Fruit fly (Drosophila melanogaster): ENCODE results near the gene Sfp24Bc.

Gene Sfp24Bc

dm6 chr2L:3699895-3700294, 29.5 kb upstream of the Sfp24Bc start, which contains the start of gene CG42465:
Gene CG42465, plus strand, starts transcription at chr2L:3700195.
- no peak for TF ChIP-seq EcR (GFP tag; optimal IDR thresholded peaks at IDR 0.05)
- TF ChIP-seq D1 (tag; optimal IDR thresholded peaks at IDR 0.05) = no peak
- no peak for TF ChIP-seq CG4496 (GFP tag; IDR thresholded peaks at IDR 0.05)
- TF ChIP-seq CG12605 (GFP tag; IDR thresholded peaks at IDR 0.05) = no peak
- no peak for TF ChIP-seq CG32121 (GFP tag; IDR thresholded peaks at IDR 0.05)
- no peak for TF ChIP-seq CG10348 (GFP tag; IDR thresholded peaks at IDR 0.05)
- TF ChIP-seq CG15710 (tag; optimal IDR thresholded peaks at IDR 0.05) = no peak
- TF ChIP-seq CG9948 (tag; optimal IDR thresholded peaks at IDR 0.05) = no peak
- no peak for TF ChIP-seq CG8159 (tag; optimal IDR thresholded peaks at IDR 0.05)
- no peak for TF ChIP-seq fd96Ca (GFP tag; IDR thresholded peaks at IDR 0.05)
- no peak for TF ChIP-seq Snoo (tag; optimal IDR thresholded peaks at IDR 0.05)
- no peak for TF ChIP-seq Pif1B (GFP tag; optimal IDR thresholded peaks at IDR 0.05)
- TF ChIP-seq Ets98B (GFP tag; IDR thresholded peaks at IDR 0.05) = no peak

DNA sequence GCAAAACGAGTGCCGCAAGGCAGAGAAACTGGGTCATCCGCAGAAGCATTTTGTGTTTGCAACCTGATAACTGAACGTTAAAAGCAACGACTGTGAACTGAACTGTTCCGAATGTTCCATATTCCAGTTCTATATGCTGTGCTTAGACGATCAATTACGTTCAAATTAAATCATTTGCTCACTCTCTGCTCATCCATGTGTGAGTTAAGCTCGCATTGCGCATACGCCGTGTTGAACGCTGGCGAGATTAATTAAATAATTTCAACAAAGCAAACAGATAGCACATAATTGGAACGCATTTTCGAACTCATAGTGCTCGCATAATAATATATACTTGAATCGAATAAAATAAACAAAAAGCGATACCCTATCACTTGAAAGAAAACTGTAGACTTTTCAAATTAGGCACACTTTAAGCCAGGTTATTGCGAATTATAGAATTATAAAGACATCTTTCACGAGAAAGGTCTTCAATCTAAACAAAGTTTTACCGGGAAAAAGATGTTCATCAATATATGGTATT, 28.7 kb upstream of the Sfp24Bc start, which contains the start of the genes CG10031 and CG42464:
Gene CG10031, minus strand, starts transcription at position 101 of the 523 bp plus-strand sequence.
Gene CG42464, plus strand, starts transcription at position 473 of the 523 bp plus-strand sequence.
- TF ChIP-seq CG10348 (GFP tag; IDR thresholded peaks at IDR 0.05) = no peak
- TF ChIP-seq CG4496 (GFP tag; IDR thresholded peaks at IDR 0.05) = no peak
- TF ChIP-seq D1 (tag; optimal IDR thresholded peaks at IDR 0.05) = no peak
- no peak for TF ChIP-seq rn (GFP tag; IDR thresholded peaks at IDR 0.05)
- no peak for TF ChIP-seq CG15710 (tag; optimal IDR thresholded peaks at IDR 0.05)
- TF ChIP-seq CG9948 (tag; optimal IDR thresholded peaks at IDR 0.05) = no peak
- no peak for TF ChIP-seq Ets98B (GFP tag; IDR thresholded peaks at IDR 0.05)
- no peak for TF ChIP-seq gl (tag; optimal IDR thresholded peaks at IDR 0.05)
- TF ChIP-seq Pif1B (GFP tag; optimal IDR thresholded peaks at IDR 0.05) = no peak
- TF ChIP-seq fd96Ca (GFP tag; IDR thresholded peaks at IDR 0.05) = no peak
- no peak for TF ChIP-seq Pif1A (GFP tag; optimal IDR thresholded peaks at IDR 0.05)

DNA sequence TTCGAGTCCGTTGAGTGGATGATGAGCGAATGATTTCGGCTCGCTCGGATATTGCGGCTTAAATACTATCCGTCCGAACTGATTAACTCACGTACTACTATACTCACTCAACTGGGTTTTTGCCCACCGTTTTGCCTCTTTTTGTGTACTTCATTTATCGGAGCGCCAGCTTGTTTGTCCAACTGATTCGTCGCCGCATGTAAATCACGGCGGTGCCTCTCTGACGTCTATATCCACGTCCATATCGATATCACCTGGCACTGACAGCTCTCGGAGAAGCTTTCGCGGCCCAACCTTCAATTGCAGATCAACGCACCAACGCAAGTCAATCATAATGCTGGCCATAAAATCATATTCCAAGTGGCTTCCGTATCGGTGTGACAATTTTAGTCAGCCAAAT, 27.4 kb upstream of the Sfp24Bc start, which contains the start of gene CG3604:
Gene CG3604, minus strand, starts transcription at position 101 of the 400 bp plus-strand sequence.
- TF ChIP-seq CG4496 (GFP tag; IDR thresholded peaks at IDR 0.05) (no peak), CG32121 (GFP tag; IDR thresholded peaks at IDR 0.05) (no peak), Snoo (tag; optimal IDR thresholded peaks at IDR 0.05) (no peak), CG13204 (GFP tag; optimal IDR thresholded peaks at IDR 0.05) (no peak), CG34367 (tag; optimal IDR thresholded peaks at IDR 0.05) (no peak), CG15710 (tag; optimal IDR thresholded peaks at IDR 0.05) (no peak), Ets98B (GFP tag; IDR thresholded peaks at IDR 0.05) (no peak), Pif1B (GFP tag; optimal IDR thresholded peaks at IDR 0.05) (no peak), rn (GFP tag; IDR thresholded peaks at IDR 0.05) (no peak), CG12605 (GFP tag; IDR thresholded peaks at IDR 0.05) (no peak), CG14655 (GFP tag; optimal IDR thresholded peaks at IDR 0.05) (no peak), CG9948 (tag; optimal IDR thresholded peaks at IDR 0.05) (no peak), Pif1A (GFP tag; optimal IDR thresholded peaks at IDR 0.05) (no peak), EcR (GFP tag; optimal IDR thresholded peaks at IDR 0.05) (no peak)

DNA sequence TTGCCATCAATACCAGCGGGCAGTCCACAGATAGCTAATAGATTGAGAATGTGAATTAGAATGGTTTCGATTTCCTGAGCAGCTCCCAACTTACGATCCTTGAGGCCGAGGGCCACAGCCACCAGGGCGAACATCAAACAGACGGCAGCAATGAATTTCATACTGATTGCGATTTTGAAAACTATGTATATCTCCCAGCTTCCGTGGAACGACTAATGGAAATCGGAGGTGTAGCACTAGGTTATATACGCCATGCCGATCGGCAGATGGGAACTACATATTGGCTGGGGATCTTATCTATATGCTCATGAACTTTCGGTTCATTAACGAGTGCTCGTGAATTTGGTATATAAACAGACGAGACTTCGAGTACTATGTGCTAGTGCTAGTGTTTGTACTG, 26.1 kb upstream of the Sfp24Bc start, which contains the start of gene IM33:
Gene IM33, minus strand, starts transcription at position 221 of the 400 bp plus-strand sequence.
- TF ChIP-seq CG9948 (tag; optimal IDR thresholded peaks at IDR 0.05) (no peak), CG17806 (tag; optimal IDR thresholded peaks at IDR 0.05) (no peak), CG4496 (GFP tag; IDR thresholded peaks at IDR 0.05) (no peak), CG8301 (tag; optimal IDR thresholded peaks at IDR 0.05) (no peak), EcR (GFP tag; optimal IDR thresholded peaks at IDR 0.05) (no peak), Pif1A (GFP tag; optimal IDR thresholded peaks at IDR 0.05) (no peak)

- TF ChIP-seq CG15710 (tag; optimal IDR thresholded peaks at IDR 0.05) = no peak
- TF ChIP-seq CG8159 (tag; optimal IDR thresholded peaks at IDR 0.05) = no peak
- TF ChIP-seq CG17806 (tag; optimal IDR thresholded peaks at IDR 0.05) = no peak
- no peak for TF ChIP-seq CG4496 (GFP tag; IDR thresholded peaks at IDR 0.05)
- no peak for TF ChIP-seq CG9948 (tag; optimal IDR thresholded peaks at IDR 0.05)
- TF ChIP-seq CG14655 (GFP tag; optimal IDR thresholded peaks at IDR 0.05) = no peak
- no peak for TF ChIP-seq CG34367 (tag; optimal IDR thresholded peaks at IDR 0.05)
- TF ChIP-seq CG10348 (GFP tag; IDR thresholded peaks at IDR 0.05) = no peak
- TF ChIP-seq gl (tag; optimal IDR thresholded peaks at IDR 0.05) = no peak
- no peak for TF ChIP-seq D1 (tag; optimal IDR thresholded peaks at IDR 0.05)
- no peak for TF ChIP-seq fd96Ca (GFP tag; IDR thresholded peaks at IDR 0.05)
- no peak for TF ChIP-seq Pif1B (GFP tag; optimal IDR thresholded peaks at IDR 0.05)
- no peak for TF ChIP-seq CG12605 (GFP tag; IDR thresholded peaks at IDR 0.05)
- TF ChIP-seq Snoo (tag; optimal IDR thresholded peaks at IDR 0.05) = no peak
- TF ChIP-seq CG8301 (tag; optimal IDR thresholded peaks at IDR 0.05) = no peak
- TF ChIP-seq CG32121 (GFP tag; IDR thresholded peaks at IDR 0.05) = no peak
Measured at dm6 chr2L:3695361-3695818, 25.0 kb upstream of the Sfp24Bc start, which contains the start of gene CG16713. Gene CG16713, minus strand, starts transcription at chr2L:3695411.

DNA sequence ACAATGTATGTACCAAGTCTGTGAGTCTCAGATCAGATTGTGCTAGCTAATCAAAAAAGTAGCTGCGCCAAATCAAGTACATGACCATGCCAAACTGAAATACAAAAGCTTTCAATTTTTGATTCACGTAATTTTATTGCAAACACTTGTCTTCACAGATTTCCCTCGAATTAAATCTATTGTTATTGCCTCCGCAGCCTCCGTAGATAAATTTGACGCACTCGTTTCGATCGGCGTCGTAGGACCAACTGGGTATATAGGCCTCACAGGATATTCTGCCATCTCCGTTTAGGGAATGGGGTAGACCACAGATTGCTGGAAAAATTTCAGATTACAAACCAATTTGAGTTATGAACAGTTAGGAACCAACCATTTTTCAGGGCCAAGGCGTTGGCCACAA, 24.5 kb upstream of the Sfp24Bc start, which contains the start of gene CG43165:
Gene CG43165, minus strand, starts transcription at position 101 of the 400 bp plus-strand sequence.
- TF ChIP-seq CG12605 (GFP tag; IDR thresholded peaks at IDR 0.05) (no peak), D1 (tag; optimal IDR thresholded peaks at IDR 0.05) (no peak), Snoo (tag; optimal IDR thresholded peaks at IDR 0.05) (no peak), fd96Ca (GFP tag; IDR thresholded peaks at IDR 0.05) (no peak), CG10348 (GFP tag; IDR thresholded peaks at IDR 0.05) (no peak), Pif1A (GFP tag; optimal IDR thresholded peaks at IDR 0.05) (no peak), CG17806 (tag; optimal IDR thresholded peaks at IDR 0.05) (no peak), CG4496 (GFP tag; IDR thresholded peaks at IDR 0.05) (0 out of 3 replicates have a peak, but pooled peaks have one; percentile 19)

All from whole organism, pupa.